Worm (Caenorhabditis elegans) whole organism, early embryonic: ENCODE results near the gene nhr-116.

Experiments
- B0310.2 ChIP-seq: sonication (generic microtip); optimal IDR thresholded peaks from 2 replicates; lab custom pipeline; 2016; ENCODE audit warnings: mild to moderate bottlenecking, missing genetic modification characterization, missing compliant biosample characterization
- F13C5.2 ChIP-seq: sonication (generic microtip); optimal IDR thresholded peaks from 2 replicates; lab custom pipeline; 2017; ENCODE audit warnings: mild to moderate bottlenecking, missing genetic modification characterization, inconsistent platforms, missing compliant biosample characterization
- aly-1 ChIP-seq: sonication (generic microtip); optimal IDR thresholded peaks from 2 replicates; lab custom pipeline; 2016; ENCODE audit warnings: missing genetic modification characterization, missing compliant biosample characterization
- ama-1 ChIP-seq: fragments of 150-350 bp; optimal IDR thresholded peaks from 2 replicates; lab custom pipeline; 2014
- ceh-13 ChIP-seq: fragments of 200-800 bp; sonication (Bioruptor generic); optimal IDR thresholded peaks from 2 replicates; lab custom pipeline; 2018; ENCODE audit warnings: mild to moderate bottlenecking, missing genetic modification characterization, missing compliant biosample characterization
- ceh-36 ChIP-seq: sonication (generic microtip); optimal IDR thresholded peaks from 2 replicates; lab custom pipeline; 2016; ENCODE audit warnings: missing genetic modification characterization, inconsistent platforms, missing compliant biosample characterization
- ets-7 ChIP-seq: sonication (generic microtip); optimal IDR thresholded peaks from 2 replicates; lab custom pipeline; 2016; ENCODE audit warnings: missing genotype, missing genetic modification characterization, missing compliant biosample characterization
- flt-1 ChIP-seq: fragments of 200-800 bp; sonication (Bioruptor generic); IDR thresholded peaks from 2 replicates; pipeline ENCODE4 v1.3.6; 2022; ENCODE audit warnings: missing genetic modification characterization, missing compliant biosample characterization
- hmbx-1 ChIP-seq: sonication (generic microtip); optimal IDR thresholded peaks from 2 replicates; lab custom pipeline; 2016; ENCODE audit warnings: mild to moderate bottlenecking, missing genetic modification characterization, missing compliant biosample characterization
- hmg-4 ChIP-seq: fragments of 200-800 bp; sonication (Bioruptor generic); optimal IDR thresholded peaks from 2 replicates; lab custom pipeline; 2018; ENCODE audit warnings: mild to moderate bottlenecking, missing genetic modification characterization, missing compliant biosample characterization
- hnd-1 ChIP-seq: sonication (generic microtip); optimal IDR thresholded peaks from 2 replicates; lab custom pipeline; 2016; ENCODE audit warnings: missing genetic modification characterization, missing compliant biosample characterization
- pes-1 ChIP-seq: fragments of 200-800 bp; sonication (Bioruptor generic); IDR thresholded peaks from 2 replicates; pipeline ENCODE4 v1.3.6; 2022; ENCODE audit warnings: missing genetic modification reagents, missing genetic modification characterization, missing compliant biosample characterization
- scrt-1 ChIP-seq: fragments of 200-800 bp; sonication (Bioruptor generic); IDR thresholded peaks from 2 replicates; pipeline ENCODE4 v1.3.6; 2022; ENCODE audit warnings: missing genetic modification characterization, missing compliant biosample characterization
- sea-1 ChIP-seq: fragments of 200-800 bp; sonication (Bioruptor generic); conservative IDR thresholded peaks from 2 replicates; pipeline ENCODE4 v1.3.6; 2022; ENCODE audit warnings: missing genetic modification characterization, missing compliant biosample characterization
- tbx-11 ChIP-seq: fragments of 200-800 bp; sonication (Bioruptor generic); IDR thresholded peaks from 2 replicates; pipeline ENCODE4 v1.3.6; 2022; ENCODE audit warnings: missing genetic modification characterization, missing compliant biosample characterization
- tbx-37 ChIP-seq: fragments of 200-800 bp; sonication (Bioruptor generic); conservative IDR thresholded peaks from 2 replicates; pipeline ENCODE4 v1.3.6; 2022; ENCODE audit warnings: missing genetic modification reagents, missing genetic modification characterization, missing compliant biosample characterization
- tra-4 ChIP-seq: sonication (generic microtip); optimal IDR thresholded peaks from 2 replicates; lab custom pipeline; 2017; ENCODE audit warnings: missing genetic modification characterization, missing compliant biosample characterization

nhr-116 gene

DNA sequence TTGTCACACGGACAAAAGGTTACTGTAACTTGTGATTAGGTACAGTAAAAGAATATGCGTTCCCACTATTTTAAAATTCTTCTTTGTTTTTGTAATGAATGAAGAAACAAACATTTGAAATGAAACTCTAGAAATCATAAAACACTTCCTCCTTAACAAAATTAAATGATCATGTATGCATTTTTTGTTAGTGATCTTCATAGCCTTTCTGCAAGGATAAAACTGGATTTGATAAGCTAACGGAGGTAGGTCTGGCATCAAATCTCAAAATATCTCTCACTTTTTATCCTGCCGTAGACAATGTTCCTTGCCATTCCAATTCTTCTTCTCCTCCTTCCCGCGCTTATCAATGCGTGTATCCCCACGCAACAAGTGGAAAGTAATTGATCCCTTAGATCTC, 39.5 kb downstream of the nhr-116 start, which contains the start of gene clec-238:
Gene clec-238, plus strand, starts transcription at position 301 of the 400 bp plus-strand sequence.
- TF ChIP-seq tra-4 (no peak), F13C5.2 (tag; lab: Kevin White, UChicago) (no peak), hnd-1 (no peak), hmbx-1 (tag; lab: Kevin White, UChicago) (no peak), tbx-11 (no peak), aly-1 (tag; lab: Kevin White, UChicago) (no peak), flt-1 (GFP tag; lab: Robert Waterston, UW) (no peak), scrt-1 (GFP tag; lab: Robert Waterston, UW) (no peak)

DNA sequence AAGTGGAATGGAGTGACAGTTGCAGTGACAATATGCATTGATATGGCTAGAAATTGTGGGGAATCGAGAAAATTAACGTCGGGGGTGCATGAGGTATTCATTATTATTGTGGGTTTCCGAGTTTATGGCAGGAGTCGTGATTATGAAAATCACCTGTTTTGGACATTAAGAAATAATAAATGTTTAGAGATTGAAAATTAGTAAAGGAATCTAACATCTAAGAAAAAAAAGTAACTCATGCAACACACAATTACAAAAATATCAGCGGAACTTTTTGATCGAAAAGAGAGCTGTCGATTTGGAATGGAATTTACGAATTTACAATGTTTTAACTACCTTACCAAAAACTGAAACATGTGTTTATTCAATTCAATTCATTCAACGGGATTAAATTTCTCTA, 42.7 kb downstream of the nhr-116 start, which contains the start of gene srh-206:
Gene srh-206, minus strand, starts transcription at position 101 of the 400 bp plus-strand sequence.
- TF ChIP-seq pes-1 (GFP tag; lab: Robert Waterston, UW) (no peak), ceh-36 (tag; lab: Kevin White, UChicago) (no peak), aly-1 (tag; lab: Kevin White, UChicago) (no peak), tbx-37 (GFP tag; lab: Robert Waterston, UW) (no peak), sea-1 (GFP tag; lab: Robert Waterston, UW) (no peak), flt-1 (GFP tag; lab: Robert Waterston, UW) (no peak), ama-1 (no peak), hnd-1 (no peak), scrt-1 (GFP tag; lab: Robert Waterston, UW) (no peak), tbx-11 (no peak), tra-4 (no peak), ets-7 (no peak), hmbx-1 (tag; lab: Kevin White, UChicago) (no peak), F13C5.2 (tag; lab: Kevin White, UChicago) (no peak), hmg-4 (GFP tag; lab: Kevin White, UChicago) (no peak), ceh-13 (no peak), B0310.2 (tag; lab: Kevin White, UChicago) (no peak)

DNA sequence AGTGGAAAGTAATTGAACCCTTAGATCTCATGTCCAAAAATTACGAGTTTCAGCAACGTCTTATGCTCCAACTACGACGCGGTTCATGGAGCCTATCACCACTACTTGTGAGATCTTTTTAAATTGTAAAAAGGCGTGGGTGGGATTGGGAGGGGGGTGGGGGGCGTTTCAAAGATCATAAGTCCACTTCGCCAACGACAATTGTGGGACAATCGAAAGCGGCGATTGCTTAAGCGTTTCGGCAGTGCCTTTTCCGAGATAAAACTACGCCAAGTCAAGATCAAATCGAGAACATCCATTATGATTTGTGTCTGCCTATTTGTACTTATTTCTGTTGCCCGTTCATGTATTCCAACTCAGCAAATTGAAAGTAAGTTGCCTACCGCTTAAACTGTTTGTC, 44.2 kb downstream of the nhr-116 start, which contains the start of gene clec-239:
Gene clec-239, plus strand, starts transcription at position 301 of the 400 bp plus-strand sequence.
- TF ChIP-seq tbx-11 (no peak), ets-7 (no peak), sea-1 (GFP tag; lab: Robert Waterston, UW) (no peak), ceh-13 (no peak), scrt-1 (GFP tag; lab: Robert Waterston, UW) (no peak), hnd-1 (no peak), hmg-4 (GFP tag; lab: Kevin White, UChicago) (no peak), B0310.2 (tag; lab: Kevin White, UChicago) (no peak), ceh-36 (tag; lab: Kevin White, UChicago) (no peak), ama-1 (no peak), flt-1 (GFP tag; lab: Robert Waterston, UW) (no peak), tra-4 (no peak), aly-1 (tag; lab: Kevin White, UChicago) (no peak), hmbx-1 (tag; lab: Kevin White, UChicago) (no peak), F13C5.2 (tag; lab: Kevin White, UChicago) (no peak)

DNA sequence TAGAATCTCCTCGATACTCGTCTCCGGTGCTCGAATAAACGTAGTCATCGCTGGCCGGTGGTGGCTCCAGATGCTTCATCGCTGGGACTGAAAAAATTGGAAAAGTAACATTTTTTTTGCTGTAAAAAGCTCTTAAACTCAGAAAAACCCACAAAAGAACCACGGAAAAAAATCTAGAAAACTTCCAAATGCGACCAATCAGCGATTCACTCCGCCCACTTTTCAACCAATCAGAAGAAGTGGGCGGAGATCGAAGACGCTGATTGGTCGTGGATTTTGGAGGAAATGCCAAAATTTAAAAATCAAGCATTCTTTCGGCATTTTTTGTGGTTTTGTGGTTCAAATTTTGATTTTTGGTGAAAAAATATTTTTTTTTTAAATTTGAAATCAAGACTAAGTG, 46.9 kb downstream of the nhr-116 start:
- TF ChIP-seq pes-1 (GFP tag; lab: Robert Waterston, UW) (no peak), B0310.2 (tag; lab: Kevin White, UChicago) (no peak), scrt-1 (GFP tag; lab: Robert Waterston, UW) (no peak), F13C5.2 (tag; lab: Kevin White, UChicago) (no peak), flt-1 (GFP tag; lab: Robert Waterston, UW) (no peak), tra-4 (no peak), hmbx-1 (tag; lab: Kevin White, UChicago) (no peak), ceh-36 (tag; lab: Kevin White, UChicago) (no peak), ets-7 (no peak), hmg-4 (GFP tag; lab: Kevin White, UChicago) (no peak), sea-1 (GFP tag; lab: Robert Waterston, UW) (no peak), ama-1 (no peak), ceh-13 (no peak), tbx-11 (no peak), aly-1 (tag; lab: Kevin White, UChicago) (no peak)
